Worm (Caenorhabditis elegans) whole organism, L4 larva: ENCODE measurements around the gene mex-5.

ENCODE experiments used
- F26F4.8 ChIP-seq: fragments of 200-800 bp; sonication (Bioruptor generic); conservative IDR thresholded peaks from 2 replicates; pipeline ENCODE4 v1.3.6; 2022; ENCODE audit warnings: missing genetic modification characterization, missing compliant biosample characterization
- T20F7.1 ChIP-seq: fragments of 200-800 bp; sonication (Bioruptor generic); optimal IDR thresholded peaks from 2 replicates; lab custom pipeline; 2018; ENCODE audit warnings: mild to moderate bottlenecking, missing genetic modification characterization, missing compliant biosample characterization
- T26A8.4 ChIP-seq: fragments of 200-800 bp; sonication (Bioruptor generic); IDR thresholded peaks from 2 replicates; pipeline ENCODE4 v1.3.6; 2022; ENCODE audit warnings: missing genetic modification characterization, missing compliant biosample characterization
- Y5F2A.4 ChIP-seq: fragments of 200-800 bp; sonication (Bioruptor generic); optimal IDR thresholded peaks from 2 replicates; lab custom pipeline; 2018; ENCODE audit warnings: mild to moderate bottlenecking, missing genetic modification characterization, missing compliant biosample characterization
- aha-1 ChIP-seq: fragments of 150-350 bp; peaks from one replicate; lab custom pipeline; 2014; ENCODE audit warnings: missing biosample characterization, missing genetic modification characterization
- aly-2 ChIP-seq: sonication (generic microtip); optimal IDR thresholded peaks from 2 replicates; lab custom pipeline; 2018; ENCODE audit warnings: missing biosample characterization, missing genetic modification characterization
- ceh-28 ChIP-seq: fragments of 150-350 bp; optimal IDR thresholded peaks from 2 replicates; lab custom pipeline; 2014; ENCODE audit warnings: missing biosample characterization, missing genetic modification reagents, missing genetic modification characterization
- daf-16 ChIP-seq, 3 experiments: sonication (generic microtip); optimal IDR thresholded peaks; 2 replicates each; lab custom pipeline; 2016 to 2017; ENCODE audit warnings: missing genetic modification characterization in 3 of 3, missing genetic modification reagents in 3 of 3, mild to moderate bottlenecking in 2 of 3, missing compliant biosample characterization in 2 of 3, missing biosample characterization in 1 of 3, moderate library complexity in 1 of 3
- daf-19 ChIP-seq: fragments of 200-800 bp; sonication (Bioruptor generic); conservative IDR thresholded peaks from 2 replicates; pipeline ENCODE4 v1.3.6; 2022; ENCODE audit warnings: missing genetic modification characterization, missing compliant biosample characterization
- dmd-6 ChIP-seq: fragments of 200-800 bp; sonication (Bioruptor generic); IDR thresholded peaks from 2 replicates; pipeline ENCODE4 v1.3.6; 2022; ENCODE audit warnings: missing genetic modification reagents, missing genetic modification characterization, missing compliant biosample characterization
- dmd-8 ChIP-seq: fragments of 200-800 bp; sonication (Bioruptor generic); IDR thresholded peaks from 2 replicates; pipeline ENCODE4 v1.3.6; 2022; ENCODE audit warnings: missing genetic modification characterization, missing compliant biosample characterization
- dve-1 ChIP-seq: sonication (generic microtip); optimal IDR thresholded peaks from 2 replicates; lab custom pipeline; 2017; ENCODE audit warnings: antibody characterized with exemption, mild to moderate bottlenecking, missing genetic modification characterization, missing compliant biosample characterization; ENCODE audit not compliant: insufficient read depth
- egl-27 ChIP-seq: sonication (generic microtip); optimal IDR thresholded peaks from 3 replicates; lab custom pipeline; 2017; ENCODE audit warnings: missing biosample characterization, missing genetic modification reagents, missing genetic modification characterization
- fkh-10 ChIP-seq: fragments of 150-350 bp; optimal IDR thresholded peaks from 2 replicates; lab custom pipeline; 2014; ENCODE audit warnings: missing biosample characterization, missing genetic modification reagents, missing genetic modification characterization
- fos-1 ChIP-seq: fragments of 150-350 bp; optimal IDR thresholded peaks from 2 replicates; lab custom pipeline; 2014; ENCODE audit warnings: missing biosample characterization, missing genetic modification characterization
- gei-8 ChIP-seq: fragments of 200-800 bp; sonication (Bioruptor generic); optimal IDR thresholded peaks from 2 replicates; lab custom pipeline; 2018; ENCODE audit warnings: mild to moderate bottlenecking, missing genetic modification characterization, missing compliant biosample characterization
- hlh-11 ChIP-seq: fragments of 200-800 bp; sonication (Bioruptor generic); optimal IDR thresholded peaks from 2 replicates; lab custom pipeline; 2018; ENCODE audit warnings: mild to moderate bottlenecking, missing genetic modification characterization, missing compliant biosample characterization
- hlh-30 ChIP-seq: sonication (generic microtip); optimal IDR thresholded peaks from 2 replicates; lab custom pipeline; 2017; ENCODE audit warnings: antibody characterized with exemption, mild to moderate bottlenecking, missing genetic modification characterization, missing compliant biosample characterization; ENCODE audit not compliant: insufficient read depth
- hmg-1.1 ChIP-seq: fragments of 200-800 bp; sonication (Bioruptor generic); IDR thresholded peaks from 2 replicates; pipeline ENCODE4 v1.3.6; 2022; ENCODE audit warnings: missing genetic modification reagents, missing genetic modification characterization, missing compliant biosample characterization
- lim-7 ChIP-seq: fragments of 200-800 bp; sonication (Bioruptor generic); IDR thresholded peaks from 2 replicates; pipeline ENCODE4 v1.3.6; 2022; ENCODE audit warnings: missing genetic modification characterization, missing compliant biosample characterization
- lin-1 ChIP-seq: fragments of 200-800 bp; sonication (Bioruptor generic); IDR thresholded peaks from 2 replicates; pipeline ENCODE4 v1.3.6; 2022; ENCODE audit warnings: missing genetic modification reagents, missing genetic modification characterization, missing compliant biosample characterization
- lsy-2 ChIP-seq, 2 experiments: fragments of 150-350 bp in 1 of 2; sonication (generic microtip) in 1 of 2; optimal IDR thresholded peaks; 2 replicates each; lab custom pipeline; 2014 to 2017; ENCODE audit warnings: missing biosample characterization in 2 of 2, missing genetic modification characterization in 2 of 2
- madf-5 ChIP-seq, 2 experiments: fragments of 200-800 bp; sonication (Bioruptor generic); IDR thresholded peaks; 2 replicates each; pipeline ENCODE4 v1.3.6; 2022; ENCODE audit warnings: missing compliant biosample characterization in 2 of 2, missing genetic modification characterization in 2 of 2
- madf-9 ChIP-seq: fragments of 200-800 bp; sonication (Bioruptor generic); conservative IDR thresholded peaks from 2 replicates; pipeline ENCODE4 v1.3.6; 2022; ENCODE audit warnings: missing genetic modification reagents, missing genetic modification characterization, missing compliant biosample characterization
- mep-1 ChIP-seq: fragments of 150-350 bp; sonication (generic microtip); optimal IDR thresholded peaks from 3 replicates; lab custom pipeline; 2014; ENCODE audit warnings: missing biosample characterization, missing genetic modification characterization
- mes-2 ChIP-seq: sonication (generic microtip); optimal IDR thresholded peaks from 2 replicates; lab custom pipeline; 2016; ENCODE audit warnings: missing genotype, mild to moderate bottlenecking, missing genetic modification characterization, missing compliant biosample characterization; ENCODE audit not compliant: poor library complexity, severe bottlenecking
- mxl-3 ChIP-seq: fragments of 200-800 bp; sonication (Bioruptor generic); optimal IDR thresholded peaks from 2 replicates; lab custom pipeline; 2018; ENCODE audit warnings: mild to moderate bottlenecking, missing genetic modification characterization, missing compliant biosample characterization
- nhr-10 ChIP-seq: fragments of 150-350 bp; optimal IDR thresholded peaks from 2 replicates; lab custom pipeline; 2014; ENCODE audit warnings: missing biosample characterization, missing genetic modification characterization
- nhr-11 ChIP-seq: fragments of 150-350 bp; optimal IDR thresholded peaks from 2 replicates; lab custom pipeline; 2014; ENCODE audit warnings: missing biosample characterization, missing genetic modification characterization
- nhr-41 ChIP-seq: fragments of 200-800 bp; sonication (Bioruptor generic); IDR thresholded peaks from 2 replicates; pipeline ENCODE4 v1.3.6; 2022; ENCODE audit warnings: missing genetic modification reagents, missing genetic modification characterization, missing compliant biosample characterization
- nhr-6 ChIP-seq: fragments of 150-350 bp; optimal IDR thresholded peaks from 2 replicates; lab custom pipeline; 2014; ENCODE audit warnings: missing biosample characterization, missing genetic modification characterization
- nhr-76 ChIP-seq: fragments of 150-350 bp; optimal IDR thresholded peaks from 2 replicates; lab custom pipeline; 2014; ENCODE audit warnings: missing biosample characterization, missing genetic modification characterization
- nhr-77 ChIP-seq: fragments of 150-350 bp; optimal IDR thresholded peaks from 2 replicates; lab custom pipeline; 2014; ENCODE audit warnings: missing biosample characterization, missing genetic modification characterization
- php-3 ChIP-seq: fragments of 200-800 bp; sonication (Bioruptor generic); IDR thresholded peaks from 2 replicates; pipeline ENCODE4 v1.3.6; 2022; ENCODE audit warnings: missing genetic modification reagents, missing genetic modification characterization, missing compliant biosample characterization
- pqm-1 ChIP-seq: sonication (generic microtip); optimal IDR thresholded peaks from 2 replicates; lab custom pipeline; 2017; ENCODE audit warnings: missing biosample characterization, missing genetic modification characterization
- rbr-2 ChIP-seq: sonication (generic microtip); optimal IDR thresholded peaks from 2 replicates; lab custom pipeline; 2016; ENCODE audit warnings: missing genotype, missing genetic modification characterization, missing compliant biosample characterization
- saeg-2 ChIP-seq: fragments of 200-800 bp; sonication (Bioruptor generic); IDR thresholded peaks from 2 replicates; pipeline ENCODE4 v1.3.6; 2022; ENCODE audit warnings: missing genetic modification reagents, missing genetic modification characterization, missing compliant biosample characterization
- set-16 ChIP-seq: fragments of 200-800 bp; sonication (Bioruptor generic); IDR thresholded peaks from 2 replicates; pipeline ENCODE4 v1.3.6; 2022; ENCODE audit warnings: missing genetic modification reagents, missing genetic modification characterization, missing compliant biosample characterization
- unc-130 ChIP-seq: sonication (generic microtip); optimal IDR thresholded peaks from 2 replicates; lab custom pipeline; 2016; ENCODE audit warnings: missing genetic modification reagents, missing genetic modification characterization, missing compliant biosample characterization
- unc-62 ChIP-seq, 3 experiments: fragments of 150-350 bp in 1 of 3; sonication (generic microtip); optimal IDR thresholded peaks in 2 of 3; peaks in 1 of 3; 1 replicate in 1 of 3; 2 replicates in 2 of 3; lab custom pipeline; 2014 to 2017; ENCODE audit warnings: missing biosample characterization in 3 of 3, missing genetic modification characterization in 3 of 3, missing genetic modification reagents in 3 of 3, missing genotype in 1 of 3
- vab-7 ChIP-seq: fragments of 200-800 bp; sonication (Bioruptor generic); IDR thresholded peaks from 2 replicates; pipeline ENCODE4 v1.3.6; 2022; ENCODE audit warnings: missing genetic modification reagents, missing genetic modification characterization, missing compliant biosample characterization
- zag-1 ChIP-seq: fragments of 150-350 bp; optimal IDR thresholded peaks from 2 replicates; lab custom pipeline; 2014; ENCODE audit warnings: missing biosample characterization, missing genetic modification characterization
- zfp-2 ChIP-seq: sonication (generic microtip); optimal IDR thresholded peaks from 2 replicates; lab custom pipeline; 2016; ENCODE audit warnings: mild to moderate bottlenecking, missing genetic modification characterization, missing compliant biosample characterization
- zfp-3 ChIP-seq: fragments of 200-800 bp; sonication (Bioruptor generic); conservative IDR thresholded peaks from 2 replicates; pipeline ENCODE4 v1.3.6; 2022; ENCODE audit warnings: missing genetic modification reagents, missing genetic modification characterization, missing compliant biosample characterization
- zip-11 ChIP-seq: fragments of 200-800 bp; sonication (Bioruptor generic); IDR thresholded peaks from 2 replicates; pipeline ENCODE4 v1.3.6; 2022; ENCODE audit warnings: missing genetic modification characterization, missing compliant biosample characterization
- ztf-11 ChIP-seq: fragments of 150-350 bp; optimal IDR thresholded peaks from 2 replicates; lab custom pipeline; 2014; ENCODE audit warnings: missing biosample characterization, missing genetic modification characterization

mex-5 gene

ce11 chrIV:13318773-13319172 lies 34.8 kb upstream of the mex-5 start (continued):
- TF ChIP-seq lsy-2 (tag; optimal IDR thresholded peaks at IDR 0.05; lab: Kevin White, UChicago) = peak; percentile 65 to 71
- TF ChIP-seq mxl-3 (GFP tag; lab: Kevin White, UChicago) = peak; percentile 22
- peak; percentile 54 for TF ChIP-seq nhr-76
- peak; percentile 90 for TF ChIP-seq nhr-10
- TF ChIP-seq F26F4.8 (GFP tag; lab: Robert Waterston, UW) = no peak
- peak; percentile 93 for TF ChIP-seq hlh-11
- TF ChIP-seq zag-1 = no peak
- TF ChIP-seq egl-27 (tag; lab: Kevin White, UChicago) = no peak
- no peak for TF ChIP-seq fos-1 (tag; lab: Kevin White, UChicago)
- peak; percentile 55 for TF ChIP-seq gei-8 (GFP tag; lab: Kevin White, UChicago)
- peak; percentile 43; the same call in 1 of the 2 replicates for TF ChIP-seq lin-1
- peak in 1 of 2 experiments; percentile 88 for TF ChIP-seq unc-62 (GFP tag; optimal IDR thresholded peaks at IDR 0.05 in 1 of 2; lab: Kevin White, UChicago)
- no peak for TF ChIP-seq unc-62 (tag; optimal IDR thresholded peaks at IDR 0.05; lab: Kevin White, UChicago)
- TF ChIP-seq nhr-41 (GFP tag; lab: Robert Waterston, UW) = 0 out of 2 replicates have a peak, but pooled peaks have one; percentile 14
- TF ChIP-seq aly-2 (tag; lab: Kevin White, UChicago) = peak; percentile 6
- TF ChIP-seq dmd-8 (GFP tag; lab: Robert Waterston, UW) = no peak
- no peak for TF ChIP-seq daf-19 (GFP tag; lab: Robert Waterston, UW)
- TF ChIP-seq daf-16 (GFP tag; optimal IDR thresholded peaks at IDR 0.05; lab: Kevin White, UChicago) = no peak
- peak; percentile 94 for TF ChIP-seq daf-16 (tag; optimal IDR thresholded peaks at IDR 0.05; lab: Kevin White, UChicago)
- TF ChIP-seq madf-9 (GFP tag; lab: Robert Waterston, UW) = no peak
- TF ChIP-seq T20F7.1 (GFP tag; lab: Kevin White, UChicago) = peak; percentile 83
- TF ChIP-seq mes-2 (tag; lab: Kevin White, UChicago) = peak; percentile 62
- no peak for TF ChIP-seq zip-11 (GFP tag; lab: Robert Waterston, UW)
- peak; percentile 95 for TF ChIP-seq nhr-77 (tag; lab: Kevin White, UChicago)
- peak; percentile 63; the same call in 1 of the 2 replicates for TF ChIP-seq T26A8.4
- no peak for TF ChIP-seq ztf-11 (tag; lab: Kevin White, UChicago)

ce11 chrIV:13319886-13320650 lies 33.5 kb upstream of the mex-5 start:
- TF ChIP-seq ceh-28 (peak; percentile 89), zfp-2 (tag; lab: Kevin White, UChicago) (no peak), vab-7 (GFP tag; lab: Robert Waterston, UW) (no peak), aha-1 (tag; lab: Kevin White, UChicago) (peak; percentile 91), fkh-10 (GFP tag; lab: Kevin White, UChicago) (no peak), nhr-6 (no peak)

- TF ChIP-seq fkh-10 (GFP tag; lab: Kevin White, UChicago) = peak; percentile 7
- TF ChIP-seq set-16 (GFP tag; lab: Robert Waterston, UW) = peak; percentile 20; the same call in 1 of the 2 replicates
- no peak for TF ChIP-seq Y5F2A.4 (GFP tag; lab: Kevin White, UChicago)
- TF ChIP-seq pqm-1 (tag; lab: Kevin White, UChicago) = peak; percentile 22
- peak; percentile 95 for TF ChIP-seq dmd-6
- peak; percentile 60 for TF ChIP-seq rbr-2 (tag; lab: Kevin White, UChicago)
- peak; percentile 88 for TF ChIP-seq hlh-30 (tag; lab: Kevin White, UChicago)
- no peak for TF ChIP-seq madf-5 (GFP tag; IDR thresholded peaks at IDR 0.05; lab: Robert Waterston, UW)
- TF ChIP-seq nhr-11 (tag; lab: Kevin White, UChicago) = peak; percentile 86
- TF ChIP-seq hlh-11 = peak; percentile 96
- TF ChIP-seq php-3 (GFP tag; lab: Robert Waterston, UW) = peak; percentile 47; the same call in 1 of the 2 replicates
- TF ChIP-seq dve-1 (tag; lab: Kevin White, UChicago) = peak; percentile 97
- TF ChIP-seq lim-7 (GFP tag; lab: Robert Waterston, UW) = no peak
- 0 out of 2 replicates have a peak, but pooled peaks have one; percentile 35 for TF ChIP-seq saeg-2 (GFP tag; lab: Robert Waterston, UW)
- TF ChIP-seq hmg-1.1 (GFP tag; lab: Robert Waterston, UW) = peak; percentile 49; the same call in 1 of the 2 replicates
- peak; percentile 88 for TF ChIP-seq nhr-6
- TF ChIP-seq zfp-3 (GFP tag; lab: Robert Waterston, UW) = 0 out of 2 replicates have a peak, but pooled peaks have one; percentile 54
- TF ChIP-seq ceh-28 = no peak
- peak; percentile 90 for TF ChIP-seq mep-1 (tag; lab: Kevin White, UChicago)
- TF ChIP-seq egl-27 (tag; lab: Kevin White, UChicago) = no peak
- TF ChIP-seq unc-130 (GFP tag; lab: Kevin White, UChicago) = no peak
Observed at ce11 chrIV:13322429-13322828, 31.1 kb upstream of the mex-5 start.
